Worm (Caenorhabditis elegans): Measurements from ENCODE around the gene egl-1.

- no peak for TF ChIP-seq nhr-67 (tag; optimal IDR thresholded peaks at IDR 0.05)
- no peak for TF ChIP-seq fos-1 (tag; optimal IDR thresholded peaks at IDR 0.05)
- TF ChIP-seq nhr-237 (tag; optimal IDR thresholded peaks at IDR 0.05) = no peak
- TF ChIP-seq nhr-25 (tag; optimal IDR thresholded peaks at IDR 0.05) = no peak
- TF ChIP-seq ztf-4 (tag; optimal IDR thresholded peaks at IDR 0.05) = no peak
- no peak for TF ChIP-seq ceh-82 (tag; optimal IDR thresholded peaks at IDR 0.05)
- TF ChIP-seq pha-4 (tag; optimal IDR thresholded peaks at IDR 0.05) = no peak
- TF ChIP-seq snpc-4 (tag; optimal IDR thresholded peaks at IDR 0.05) = no peak
- TF ChIP-seq ztf-11 (tag; optimal IDR thresholded peaks at IDR 0.05) = no peak
- TF ChIP-seq jun-1 (tag; optimal IDR thresholded peaks at IDR 0.05) = no peak
- no peak for TF ChIP-seq egl-27 (tag; optimal IDR thresholded peaks at IDR 0.05)
- no peak for TF ChIP-seq nfya-1 (tag; optimal IDR thresholded peaks at IDR 0.05; ENCODE audit: insufficient read depth)
- TF ChIP-seq elt-2 (tag; optimal IDR thresholded peaks at IDR 0.05) = no peak
These were observed 48.4 kb upstream of the egl-1 start for ce11 chrV:14480533-14480932.
